Fruit fly (Drosophila melanogaster) whole organism, embryonic: Measurements from ENCODE around the gene CG6901.

ENCODE experiments used
- CG11695 ChIP-seq: fragments of 200-800 bp; sonication (Bioruptor generic); IDR thresholded peaks from 3 replicates; pipeline ENCODE4 v1.3.6; 2022; ENCODE audit warnings: missing biosample characterization, missing genetic modification characterization
- CG1647 ChIP-seq: fragments of 200-800 bp; sonication (Bioruptor generic); optimal IDR thresholded peaks from 3 replicates; lab custom pipeline; 2016; ENCODE audit warnings: missing biosample characterization, missing genetic modification characterization
- CG17328 ChIP-seq: fragments of 200-800 bp; sonication (Bioruptor generic); IDR thresholded peaks from 2 replicates; pipeline ENCODE4 v1.3.6; 2022; ENCODE audit warnings: missing biosample characterization, missing genetic modification characterization
- CG31365 ChIP-seq: fragments of 200-800 bp; sonication (Bioruptor generic); optimal IDR thresholded peaks from 2 replicates; lab custom pipeline; 2018; ENCODE audit warnings: missing biosample characterization, mild to moderate bottlenecking, missing genetic modification characterization
- Med ChIP-seq: fragments of 200-800 bp; sonication (Bioruptor generic); peaks from one replicate; lab custom pipeline; 2016; ENCODE audit warnings: missing biosample characterization, missing genetic modification characterization, mild to moderate bottlenecking, inconsistent platforms, moderate library complexity
- Sox102F ChIP-seq: fragments of 200-800 bp; sonication (Bioruptor generic); optimal IDR thresholded peaks from 2 replicates; lab custom pipeline; 2018; ENCODE audit warnings: missing biosample characterization, mild to moderate bottlenecking, missing genetic modification characterization, moderate library complexity
- al ChIP-seq: fragments of 200-800 bp; sonication (Bioruptor generic); IDR thresholded peaks from 2 replicates; pipeline ENCODE4 v1.3.6; 2022; ENCODE audit warnings: missing biosample characterization, missing genetic modification characterization
- ems ChIP-seq: fragments of 200-800 bp; sonication (Bioruptor generic); optimal IDR thresholded peaks from 3 replicates; lab custom pipeline; 2016; ENCODE audit warnings: missing biosample characterization, missing genetic modification characterization
- oc ChIP-seq: fragments of 200-800 bp; sonication (Bioruptor generic); optimal IDR thresholded peaks from 2 replicates; lab custom pipeline; 2018; ENCODE audit warnings: missing biosample characterization, mild to moderate bottlenecking, missing genetic modification characterization, moderate library complexity
- slou ChIP-seq: fragments of 200-800 bp; sonication (Bioruptor generic); optimal IDR thresholded peaks from 3 replicates; lab custom pipeline; 2016; ENCODE audit warnings: missing biosample characterization, missing genetic modification characterization

dm6 chr3R:16351044-16351443 is 27.8 kb downstream of the CG6901 start:
- no peak for TF ChIP-seq ems
- no peak for TF ChIP-seq oc (tag; lab: Kevin White, UChicago)
- TF ChIP-seq Med (GFP tag; lab: Kevin White, UChicago): peak; percentile 68
- TF ChIP-seq slou (GFP tag; lab: Kevin White, UChicago): no peak
- no peak for TF ChIP-seq CG31365 (tag; lab: Kevin White, UChicago)
- TF ChIP-seq Sox102F (GFP tag; lab: Kevin White, UChicago): no peak
- TF ChIP-seq CG1647 (GFP tag; lab: Kevin White, UChicago): no peak
- no peak for TF ChIP-seq CG17328 (GFP tag; lab: Robert Waterston, UW)
- no peak for TF ChIP-seq CG11695 (GFP tag; lab: Robert Waterston, UW)
- no peak for TF ChIP-seq al (GFP tag; lab: Robert Waterston, UW)
